Fruit fly (Drosophila melanogaster): Measurements from ENCODE around the gene Oatp33Ea.

The Oatp33Ea gene

dm6 chr2L:12457201-12457600 is 11.5 kb upstream of the Oatp33Ea start (continued):
- TF ChIP-seq nom (GFP tag; optimal IDR thresholded peaks at IDR 0.05) = peak; percentile 8
- TF ChIP-seq CG12219 (GFP tag; optimal IDR thresholded peaks at IDR 0.05) = peak; percentile 28
- TF ChIP-seq onecut (GFP tag; IDR thresholded peaks at IDR 0.05) = peak; percentile 14; the same call in 1 of the 2 replicates
- peak; percentile 4 for TF ChIP-seq CG3407 (GFP tag; optimal IDR thresholded peaks at IDR 0.05)
- TF ChIP-seq CG14710 (tag; optimal IDR thresholded peaks at IDR 0.05) = peak; percentile 9
- peak; percentile 48 for TF ChIP-seq CG8924 (tag; optimal IDR thresholded peaks at IDR 0.05)
- peak; percentile 17 for TF ChIP-seq nerfin-1 (tag; optimal IDR thresholded peaks at IDR 0.05)
- TF ChIP-seq Scr (GFP tag; IDR thresholded peaks at IDR 0.05; ENCODE audit: partially characterized antibody) = 0 out of 2 replicates have a peak, but pooled peaks have one; percentile 12
- 0 out of 3 replicates have a peak, but pooled peaks have one; percentile 25 for TF ChIP-seq zen2 (GFP tag; IDR thresholded peaks at IDR 0.05; ENCODE audit: partially characterized antibody)
- TF ChIP-seq Jarid2 (GFP tag; optimal IDR thresholded peaks at IDR 0.05) = no peak
- TF ChIP-seq CG10147 (GFP tag; optimal IDR thresholded peaks at IDR 0.05) = no peak
- TF ChIP-seq Ada2b (GFP tag; IDR thresholded peaks at IDR 0.05) = no peak
- peak in 1 of 2 experiments; percentile 1 for TF ChIP-seq bsh (GFP tag; optimal IDR thresholded peaks at IDR 0.05)
- TF ChIP-seq CG11398 (GFP tag; optimal IDR thresholded peaks at IDR 0.05) = no peak
- TF ChIP-seq CG4360 (GFP tag; IDR thresholded peaks at IDR 0.05) = peak; percentile 67
- no peak for TF ChIP-seq Nf-YA (GFP tag; IDR thresholded peaks at IDR 0.05)
- peak; percentile 17 for TF ChIP-seq ATbp (GFP tag; optimal IDR thresholded peaks at IDR 0.05)
- peak; percentile 42 for TF ChIP-seq CG33557 (GFP tag; optimal IDR thresholded peaks at IDR 0.05)
- TF ChIP-seq cg (GFP tag; optimal IDR thresholded peaks at IDR 0.05) = peak; percentile 97
- TF ChIP-seq CG8290 (GFP tag; optimal IDR thresholded peaks at IDR 0.05) = no peak
- TF ChIP-seq CG8290 (tag; optimal IDR thresholded peaks at IDR 0.05) = peak in 1 of 2 experiments; percentile 38
- peak; percentile 10 for TF ChIP-seq CG13296 (GFP tag; optimal IDR thresholded peaks at IDR 0.05)
- TF ChIP-seq CG15601 (tag; optimal IDR thresholded peaks at IDR 0.05) = peak; percentile 2
- peak; percentile 0 for TF ChIP-seq CG13424 (tag; optimal IDR thresholded peaks at IDR 0.05)
- TF ChIP-seq sna (GFP tag; IDR thresholded peaks at IDR 0.05; ENCODE audit: partially characterized antibody) = no peak
- peak in 1 of 3 experiments; percentile 43 for TF ChIP-seq lola (GFP tag; optimal IDR thresholded peaks at IDR 0.05)
- peak; percentile 42; the same call in 1 of the 2 replicates for TF ChIP-seq chm (GFP tag; IDR thresholded peaks at IDR 0.05)
- TF ChIP-seq CG2678 (tag; optimal IDR thresholded peaks at IDR 0.05) = peak; percentile 1
- TF ChIP-seq vvl (GFP tag; IDR thresholded peaks at IDR 0.05) = peak; percentile 58; the same call in 1 of the 2 replicates
- peak; percentile 20 for TF ChIP-seq Hmr (GFP tag; optimal IDR thresholded peaks at IDR 0.05)
- TF ChIP-seq HHEX (GFP tag; optimal IDR thresholded peaks at IDR 0.05) = peak; percentile 13
- peak; percentile 36 for TF ChIP-seq wek (GFP tag; optimal IDR thresholded peaks at IDR 0.05)
- TF ChIP-seq CG8478 (optimal IDR thresholded peaks at IDR 0.05) = peak; percentile 6
- peak; percentile 28 for TF ChIP-seq Nf-YC (tag; optimal IDR thresholded peaks at IDR 0.05)
- TF ChIP-seq CG4707 (GFP tag; optimal IDR thresholded peaks at IDR 0.05) = peak; percentile 1
- peak; percentile 22 for TF ChIP-seq CG34376 (GFP tag; optimal IDR thresholded peaks at IDR 0.05)
- TF ChIP-seq Med (GFP tag) = peak; percentile 72
- TF ChIP-seq E2f2 (GFP tag; IDR thresholded peaks at IDR 0.05) = peak; percentile 24; the same call in 1 of the 2 replicates
- TF ChIP-seq Blimp-1 (GFP tag; optimal IDR thresholded peaks at IDR 0.05) = peak; percentile 59
- peak; percentile 17 for TF ChIP-seq CrebB (tag; optimal IDR thresholded peaks at IDR 0.05)
- peak; percentile 22 for TF ChIP-seq lab (GFP tag; optimal IDR thresholded peaks at IDR 0.05)
- no peak for TF ChIP-seq shn (GFP tag; optimal IDR thresholded peaks at IDR 0.05)
